Worm (Caenorhabditis elegans): Measurements from ENCODE around the gene K10B3.5.

The K10B3.5 gene

ce11 chrX:3054394-3054793, 51.9 kb downstream of the K10B3.5 start:
- TF ChIP-seq hmg-4 (GFP tag; optimal IDR thresholded peaks at IDR 0.05) = no peak
- no peak for TF ChIP-seq hnd-1 (tag; optimal IDR thresholded peaks at IDR 0.05)
- TF ChIP-seq ets-7 (tag; optimal IDR thresholded peaks at IDR 0.05) = no peak
- TF ChIP-seq ceh-36 (tag; optimal IDR thresholded peaks at IDR 0.05) = no peak
- TF ChIP-seq tra-4 (tag; optimal IDR thresholded peaks at IDR 0.05) = no peak
- TF ChIP-seq scrt-1 (GFP tag; IDR thresholded peaks at IDR 0.05) = no peak
- no peak for TF ChIP-seq tbx-37 (GFP tag; conservative IDR thresholded peaks at IDR 0.05)
- no peak for TF ChIP-seq tbx-11 (GFP tag; IDR thresholded peaks at IDR 0.05)
- TF ChIP-seq ama-1 (optimal IDR thresholded peaks at IDR 0.05) = no peak
- TF ChIP-seq hmbx-1 (tag; optimal IDR thresholded peaks at IDR 0.05) = no peak
- TF ChIP-seq ceh-13 (GFP tag; optimal IDR thresholded peaks at IDR 0.05) = no peak

Measured in whole organism, early embryonic.